Fruit fly (Drosophila melanogaster): ENCODE results near the gene stx.
A peak's percentile ranks its signal among the peaks of the same experiment; 100 is the strongest.

stx gene

DNA sequence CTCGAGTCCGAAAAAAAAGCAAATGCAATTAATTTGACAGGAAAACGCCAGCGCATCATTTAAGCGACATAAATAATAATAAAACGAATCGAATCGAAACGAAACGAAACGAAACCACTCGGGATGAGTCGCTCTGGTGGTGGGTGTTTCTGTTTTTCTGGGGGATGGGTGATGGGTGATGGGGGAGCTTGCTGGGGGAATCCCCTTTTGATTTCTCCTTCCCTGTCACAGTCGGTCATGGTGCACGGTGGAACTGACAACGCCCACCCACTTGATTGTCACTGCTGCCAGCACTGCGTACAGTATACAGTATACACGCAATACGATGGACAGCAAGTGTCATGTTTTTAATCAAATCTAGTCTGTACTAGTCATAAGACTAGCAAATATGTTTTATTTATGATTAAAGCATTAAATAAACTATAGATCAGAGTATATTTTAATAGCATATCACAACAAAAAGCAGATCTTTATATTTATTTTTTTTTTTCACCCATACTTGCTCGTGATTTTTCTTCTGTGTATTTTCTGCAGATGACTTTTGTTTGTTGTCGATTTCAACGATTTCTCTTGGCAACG, 22.8 kb downstream of the stx start (continued):
- TF ChIP-seq HLH3B (GFP tag; IDR thresholded peaks at IDR 0.05) (0 out of 2 replicates have a peak, but pooled peaks have one; percentile 28), Hey (tag; optimal IDR thresholded peaks at IDR 0.05) (no peak), CG9437 (GFP tag; optimal IDR thresholded peaks at IDR 0.05) (no peak), sens (GFP tag) (peak; percentile 72), Blimp-1 (GFP tag; optimal IDR thresholded peaks at IDR 0.05) (peak; percentile 25), eve (GFP tag; optimal IDR thresholded peaks at IDR 0.05) (peak in 1 of 2 experiments; percentile 24), CG7839 (tag; optimal IDR thresholded peaks at IDR 0.05) (peak; percentile 19), Xbp1 (GFP tag; optimal IDR thresholded peaks at IDR 0.05) (peak; percentile 3), sr (GFP tag; IDR thresholded peaks at IDR 0.05) (peak; percentile 86), CG17359 (tag; optimal IDR thresholded peaks at IDR 0.05) (peak; percentile 52), nmo (GFP tag; optimal IDR thresholded peaks at IDR 0.05) (peak; percentile 20), her (GFP tag; optimal IDR thresholded peaks at IDR 0.05) (no peak), CG31441 (GFP tag; IDR thresholded peaks at IDR 0.05) (peak; percentile 34; the same call in 1 of the 2 replicates), CG15514 (GFP tag; optimal IDR thresholded peaks at IDR 0.05) (no peak), CG9797 (GFP tag; optimal IDR thresholded peaks at IDR 0.05) (no peak), CG8924 (tag; optimal IDR thresholded peaks at IDR 0.05) (no peak), Xrp1 (GFP tag; IDR thresholded peaks at IDR 0.05) (peak; percentile 32; the same call in 1 of the 2 replicates), phol (tag; optimal IDR thresholded peaks at IDR 0.05) (peak; percentile 39), CG17361 (GFP tag; IDR thresholded peaks at IDR 0.05) (0 out of 3 replicates have a peak, but pooled peaks have one; percentile 39), CG2202 (tag; optimal IDR thresholded peaks at IDR 0.05) (no peak), h (optimal IDR thresholded peaks at IDR 0.05) (no peak), slou (GFP tag; optimal IDR thresholded peaks at IDR 0.05) (no peak), CG6813 (GFP tag; optimal IDR thresholded peaks at IDR 0.05) (no peak), ab (GFP tag; optimal IDR thresholded peaks at IDR 0.05) (no peak), sens-2 (GFP tag; IDR thresholded peaks at IDR 0.05) (no peak), ken (GFP tag; IDR thresholded peaks at IDR 0.05) (no peak), abd-A (tag; optimal IDR thresholded peaks at IDR 0.05) (peak; percentile 8), CG8478 (optimal IDR thresholded peaks at IDR 0.05) (no peak), twi (tag; optimal IDR thresholded peaks at IDR 0.05) (no peak), sisA (GFP tag; IDR thresholded peaks at IDR 0.05) (peak; percentile 34; the same call in 1 of the 2 replicates), CG6254 (GFP tag; optimal IDR thresholded peaks at IDR 0.05) (no peak), fd96Cb (tag; optimal IDR thresholded peaks at IDR 0.05) (peak; percentile 27), CG31365 (tag; optimal IDR thresholded peaks at IDR 0.05) (no peak), Jarid2 (GFP tag; optimal IDR thresholded peaks at IDR 0.05) (no peak), crol (GFP tag; IDR thresholded peaks at IDR 0.05) (0 out of 2 replicates have a peak, but pooled peaks have one; percentile 25), lab (GFP tag; optimal IDR thresholded peaks at IDR 0.05) (peak; percentile 10), Ptx1 (GFP tag; IDR thresholded peaks at IDR 0.05) (0 out of 2 replicates have a peak, but pooled peaks have one; percentile 21), CG12299 (tag; optimal IDR thresholded peaks at IDR 0.05) (no peak), CG2678 (tag; optimal IDR thresholded peaks at IDR 0.05) (peak; percentile 18), Hsf (GFP tag; optimal IDR thresholded peaks at IDR 0.05) (peak; percentile 6), Lhr (GFP tag; optimal IDR thresholded peaks at IDR 0.05) (no peak), CG2712 (tag; optimal IDR thresholded peaks at IDR 0.05) (peak; percentile 4), Sox100B (GFP tag; optimal IDR thresholded peaks at IDR 0.05) (peak; percentile 28), prd (optimal IDR thresholded peaks at IDR 0.05) (no peak), prd (GFP tag; IDR thresholded peaks at IDR 0.05) (peak; percentile 16; the same call in 1 of the 3 replicates), CG10321 (GFP tag; IDR thresholded peaks at IDR 0.05) (no peak), CG15269 (tag; optimal IDR thresholded peaks at IDR 0.05) (peak; percentile 25), Nf-YB (GFP tag; optimal IDR thresholded peaks at IDR 0.05) (no peak), crc (GFP tag; optimal IDR thresholded peaks at IDR 0.05) (no peak), CG12769 (tag; optimal IDR thresholded peaks at IDR 0.05) (peak; percentile 9)

Data from whole organism, embryonic.